Worm (Caenorhabditis elegans) whole organism, L2 larva: ENCODE data around the gene plx-1.

ENCODE experiments used
- aly-2 ChIP-seq: fragments of 150-350 bp; optimal IDR thresholded peaks from 2 replicates; lab custom pipeline; 2014; ENCODE audit warnings: missing biosample characterization, missing genetic modification characterization
- gmeb-1 ChIP-seq: fragments of 150-350 bp; optimal IDR thresholded peaks from 2 replicates; lab custom pipeline; 2014; ENCODE audit warnings: missing biosample characterization, missing genetic modification characterization
- lsy-2 ChIP-seq, 2 experiments: fragments of 150-350 bp in 1 of 2; sonication (generic microtip) in 1 of 2; optimal IDR thresholded peaks; 2 replicates each; lab custom pipeline; 2014 to 2017; ENCODE audit warnings: missing biosample characterization in 2 of 2, missing genetic modification characterization in 2 of 2
- nhr-12 ChIP-seq: fragments of 150-350 bp; optimal IDR thresholded peaks from 2 replicates; lab custom pipeline; 2014; ENCODE audit warnings: missing biosample characterization, missing genetic modification characterization
- nhr-77 ChIP-seq: fragments of 150-350 bp; optimal IDR thresholded peaks from 2 replicates; lab custom pipeline; 2014; ENCODE audit warnings: missing biosample characterization, missing genetic modification characterization
- skn-1 ChIP-seq: sonication (generic microtip); optimal IDR thresholded peaks from 2 replicates; lab custom pipeline; 2017; ENCODE audit warnings: missing biosample characterization, missing genetic modification characterization

ce11 chrIV:924323-924932, 34.9 kb upstream of the plx-1 start, which contains the start of gene lgc-30:
- no peak for TF ChIP-seq lsy-2 (tag; optimal IDR thresholded peaks at IDR 0.05; lab: Kevin White, UChicago)
- TF ChIP-seq nhr-12 (tag; lab: Kevin White, UChicago): no peak
- no peak for TF ChIP-seq aly-2 (tag; lab: Kevin White, UChicago)
- TF ChIP-seq skn-1: no peak
- no peak for TF ChIP-seq nhr-77 (tag; lab: Kevin White, UChicago)
- TF ChIP-seq gmeb-1: no peak
